Worm (Caenorhabditis elegans): ENCODE results near the gene ncx-1.

DNA sequence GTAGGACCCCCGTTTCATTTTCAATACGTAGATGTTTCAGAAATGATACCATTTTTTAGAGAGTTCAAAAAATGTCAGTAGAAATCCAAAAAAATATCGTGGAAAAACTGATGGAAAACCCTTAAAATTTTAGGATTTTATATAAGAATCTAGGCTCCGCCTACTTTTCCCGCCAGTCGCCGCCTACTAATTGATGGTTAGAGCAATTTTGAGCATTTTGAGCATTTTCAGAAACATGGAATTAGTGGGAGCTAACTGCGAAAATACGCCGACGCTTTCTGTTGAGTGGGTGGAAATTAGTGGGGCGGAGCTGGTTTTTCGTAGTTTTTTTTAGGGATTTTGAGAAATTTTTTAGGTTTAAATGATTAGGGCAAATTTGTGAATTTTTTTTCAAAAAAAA is 12.7 kb upstream of the ncx-1 start, which contains the start of gene ssu-1:
- no peak for TF ChIP-seq nhr-25 (tag; optimal IDR thresholded peaks at IDR 0.05)
- no peak for TF ChIP-seq nhr-23 (tag; optimal IDR thresholded peaks at IDR 0.05)
- no peak for TF ChIP-seq Y55F3AM.14 (GFP tag; optimal IDR thresholded peaks at IDR 0.05)
- no peak for TF ChIP-seq nhr-12 (tag; optimal IDR thresholded peaks at IDR 0.05)
- no peak for TF ChIP-seq unc-39 (tag; optimal IDR thresholded peaks at IDR 0.05)
- TF ChIP-seq nhr-237 (tag; optimal IDR thresholded peaks at IDR 0.05) = no peak
- TF ChIP-seq ama-1 (optimal IDR thresholded peaks at IDR 0.05) = no peak
- TF ChIP-seq lsy-2 (tag; optimal IDR thresholded peaks at IDR 0.05) = no peak
- no peak for TF ChIP-seq unc-62 (GFP tag; optimal IDR thresholded peaks at IDR 0.05)
